Fruit fly (Drosophila melanogaster) whole organism, pupa: ENCODE results near the gene Uch-L5.

ENCODE experiments used
- CG10348 ChIP-seq: fragments of 200-800 bp; sonication (Bioruptor generic); IDR thresholded peaks from 2 replicates; pipeline ENCODE4 v1.3.6; 2022; ENCODE audit warnings: missing biosample characterization, missing genetic modification characterization
- CG32121 ChIP-seq: fragments of 200-800 bp; sonication (Bioruptor generic); IDR thresholded peaks from 2 replicates; pipeline ENCODE4 v1.3.6; 2022; ENCODE audit warnings: missing biosample characterization, missing genetic modification characterization
- CG4496 ChIP-seq: fragments of 200-800 bp; sonication (Bioruptor generic); IDR thresholded peaks from 3 replicates; pipeline ENCODE4 v1.3.6; 2022; ENCODE audit warnings: missing biosample characterization, missing genetic modification characterization
- CG8159 ChIP-seq: fragments of 200-800 bp; sonication (Bioruptor generic); optimal IDR thresholded peaks from 3 replicates; lab custom pipeline; 2018; ENCODE audit warnings: missing biosample characterization, mild to moderate bottlenecking, missing genetic modification characterization, moderate library complexity
- CG9948 ChIP-seq: fragments of 200-800 bp; sonication (Bioruptor generic); optimal IDR thresholded peaks from 2 replicates; lab custom pipeline; 2018; ENCODE audit warnings: missing biosample characterization, mild to moderate bottlenecking, missing genetic modification characterization, moderate library complexity
- D1 ChIP-seq: fragments of 200-800 bp; sonication (Bioruptor generic); optimal IDR thresholded peaks from 2 replicates; lab custom pipeline; 2018; ENCODE audit warnings: missing biosample characterization, mild to moderate bottlenecking, missing genetic modification characterization, moderate library complexity
- EcR ChIP-seq: fragments of 200-800 bp; sonication (Bioruptor generic); optimal IDR thresholded peaks from 3 replicates; lab custom pipeline; 2019; ENCODE audit warnings: missing biosample characterization, missing genetic modification characterization, mild to moderate bottlenecking, moderate library complexity, missing genetic modification reagents
- Pif1B ChIP-seq: fragments of 200-800 bp; sonication (Bioruptor generic); optimal IDR thresholded peaks from 3 replicates; lab custom pipeline; 2016; ENCODE audit warnings: missing biosample characterization, missing genetic modification characterization

dm6 chr3L:9502294-9502693 lies 25.5 kb upstream of the Uch-L5 start:
- TF ChIP-seq Pif1B (GFP tag; lab: Kevin White, UChicago) (no peak), CG9948 (tag; lab: Kevin White, UChicago) (no peak), CG8159 (no peak), D1 (tag; lab: Kevin White, UChicago) (no peak), CG4496 (GFP tag; lab: Robert Waterston, UW) (no peak), CG10348 (GFP tag; lab: Robert Waterston, UW) (no peak), EcR (GFP tag; lab: Kevin White, UChicago) (no peak), CG32121 (GFP tag; lab: Robert Waterston, UW) (no peak)
